Worm (Caenorhabditis elegans) whole organism, L2 larva: ENCODE measurements around the gene let-721.

Experiments
- R02D3.7 ChIP-seq: fragments of 150-350 bp; optimal IDR thresholded peaks from 2 replicates; lab custom pipeline; 2014; ENCODE audit warnings: missing biosample characterization, missing genetic modification characterization
- alr-1 ChIP-seq: fragments of 150-350 bp; optimal IDR thresholded peaks from 2 replicates; lab custom pipeline; 2014; ENCODE audit warnings: missing biosample characterization, missing genetic modification characterization
- aly-2 ChIP-seq: fragments of 150-350 bp; optimal IDR thresholded peaks from 2 replicates; lab custom pipeline; 2014; ENCODE audit warnings: missing biosample characterization, missing genetic modification characterization
- ceh-82 ChIP-seq: fragments of 150-350 bp; optimal IDR thresholded peaks from 2 replicates; lab custom pipeline; 2014; ENCODE audit warnings: missing biosample characterization, missing genetic modification characterization
- dmd-4 ChIP-seq: sonication (generic microtip); optimal IDR thresholded peaks from 2 replicates; lab custom pipeline; 2017; ENCODE audit warnings: missing biosample characterization, missing genetic modification characterization
- elt-1 ChIP-seq: fragments of 150-350 bp; optimal IDR thresholded peaks from 2 replicates; lab custom pipeline; 2014; ENCODE audit warnings: missing biosample characterization, missing genetic modification characterization
- lin-11 ChIP-seq: fragments of 150-350 bp; sonication (generic microtip); optimal IDR thresholded peaks from 2 replicates; lab custom pipeline; 2014; ENCODE audit warnings: missing biosample characterization, missing genetic modification characterization, inconsistent platforms, mixed read lengths
- lin-13 ChIP-seq: fragments of 150-350 bp; optimal IDR thresholded peaks from 2 replicates; lab custom pipeline; 2014; ENCODE audit warnings: missing biosample characterization, missing genetic modification reagents, missing genetic modification characterization
- zag-1 ChIP-seq: fragments of 150-350 bp; optimal IDR thresholded peaks from 2 replicates; lab custom pipeline; 2014; ENCODE audit warnings: missing biosample characterization, missing genetic modification characterization
- ztf-1 ChIP-seq: fragments of 200-800 bp; sonication (Bioruptor generic); conservative IDR thresholded peaks from 2 replicates; pipeline ENCODE4 v1.3.6; 2022; ENCODE audit warnings: missing genetic modification characterization, missing compliant biosample characterization

DNA sequence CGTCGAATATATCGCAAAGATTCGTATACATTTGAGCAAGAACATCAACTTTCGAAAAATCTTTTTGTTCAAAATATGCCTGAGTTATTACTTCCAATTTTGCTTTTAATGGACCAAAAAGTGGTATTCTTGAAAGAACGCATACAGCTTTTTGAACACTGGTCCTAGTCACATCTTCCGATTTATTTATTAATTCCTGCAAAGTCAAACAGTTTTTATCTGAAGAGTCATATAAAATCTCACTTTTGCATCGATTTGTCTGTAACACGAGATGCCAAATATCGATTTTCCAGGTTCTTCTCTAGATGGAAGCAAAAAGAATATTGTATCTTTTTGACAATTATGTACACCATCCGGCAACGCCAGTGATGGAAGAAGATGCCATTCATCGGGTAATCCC, 3.1 kb upstream of the let-721 start:
- TF ChIP-seq lin-13 (GFP tag; lab: Kevin White, UChicago) (no peak), ztf-1 (GFP tag; lab: Robert Waterston, UW) (no peak), zag-1 (tag; lab: Kevin White, UChicago) (no peak), ceh-82 (no peak), aly-2 (no peak), lin-11 (tag; lab: Kevin White, UChicago) (no peak), alr-1 (no peak), elt-1 (tag; lab: Kevin White, UChicago) (no peak), dmd-4 (no peak), R02D3.7 (tag; lab: Kevin White, UChicago) (no peak)
